Fruit fly (Drosophila melanogaster): ENCODE results near the gene XRCC1.

dm6 chrX:5305591-5305990, 24.1 kb upstream of the XRCC1 start, which contains the start of gene CG3323:
- TF ChIP-seq Smox (GFP tag; optimal IDR thresholded peaks at IDR 0.05) (no peak), lz (GFP tag; optimal IDR thresholded peaks at IDR 0.05) (no peak), dsx (GFP tag; optimal IDR thresholded peaks at IDR 0.05; ENCODE audit: poor library complexity, severe bottlenecking) (no peak), vri (GFP tag; optimal IDR thresholded peaks at IDR 0.05) (no peak), CG34406 (GFP tag; optimal IDR thresholded peaks at IDR 0.05) (no peak)
